Fruit fly (Drosophila melanogaster) whole organism, embryonic: ENCODE data around the gene CG42660.

Experiments
- Abd-B ChIP-seq: fragments of 200-800 bp; sonication (Bioruptor generic); optimal IDR thresholded peaks from 2 replicates; lab custom pipeline; 2018; ENCODE audit warnings: missing biosample characterization, mild to moderate bottlenecking, missing genetic modification characterization, moderate library complexity
- Adf1 ChIP-seq: fragments of 200-800 bp; sonication (Bioruptor generic); IDR thresholded peaks from 2 replicates; pipeline ENCODE4 v1.3.6; 2022; ENCODE audit warnings: missing biosample characterization, missing genetic modification characterization
- Asciz ChIP-seq: fragments of 200-800 bp; sonication (Bioruptor generic); optimal IDR thresholded peaks from 2 replicates; lab custom pipeline; 2017; ENCODE audit warnings: missing biosample characterization, mild to moderate bottlenecking, missing genetic modification characterization, missing genetic modification reagents
- CG10979 ChIP-seq: fragments of 200-800 bp; sonication (Bioruptor generic); optimal IDR thresholded peaks from 2 replicates; lab custom pipeline; 2018; ENCODE audit warnings: missing biosample characterization, mild to moderate bottlenecking, missing genetic modification characterization, moderate library complexity
- CG11085 ChIP-seq: fragments of 200-800 bp; sonication (Bioruptor generic); IDR thresholded peaks from 2 replicates; pipeline ENCODE4 v1.3.6; 2022; ENCODE audit warnings: missing biosample characterization, missing genetic modification characterization
- CG11504 ChIP-seq: fragments of 200-800 bp; sonication (Bioruptor generic); optimal IDR thresholded peaks from 3 replicates; lab custom pipeline; 2019; ENCODE audit warnings: missing biosample characterization, mild to moderate bottlenecking, missing genetic modification characterization, moderate library complexity
- CG11695 ChIP-seq: fragments of 200-800 bp; sonication (Bioruptor generic); IDR thresholded peaks from 3 replicates; pipeline ENCODE4 v1.3.6; 2022; ENCODE audit warnings: missing biosample characterization, missing genetic modification characterization
- CG12104 ChIP-seq: fragments of 200-800 bp; sonication (Bioruptor generic); optimal IDR thresholded peaks from 3 replicates; lab custom pipeline; 2016; ENCODE audit warnings: missing biosample characterization, missing genetic modification characterization
- CG12155 ChIP-seq: fragments of 200-800 bp; sonication (Bioruptor generic); optimal IDR thresholded peaks from 3 replicates; lab custom pipeline; 2016; ENCODE audit warnings: missing biosample characterization, missing genetic modification characterization
- CG12769 ChIP-seq: fragments of 200-800 bp; sonication (Bioruptor generic); optimal IDR thresholded peaks from 2 replicates; lab custom pipeline; 2019; ENCODE audit warnings: missing biosample characterization, mild to moderate bottlenecking, missing genetic modification characterization, moderate library complexity
- CG1603 ChIP-seq: fragments of 200-800 bp; sonication (Bioruptor generic); optimal IDR thresholded peaks from 2 replicates; lab custom pipeline; 2019; ENCODE audit warnings: missing biosample characterization, mild to moderate bottlenecking, missing genetic modification characterization, moderate library complexity
- CG1647 ChIP-seq: fragments of 200-800 bp; sonication (Bioruptor generic); optimal IDR thresholded peaks from 3 replicates; lab custom pipeline; 2016; ENCODE audit warnings: missing biosample characterization, missing genetic modification characterization
- CG17328 ChIP-seq: fragments of 200-800 bp; sonication (Bioruptor generic); IDR thresholded peaks from 2 replicates; pipeline ENCODE4 v1.3.6; 2022; ENCODE audit warnings: missing biosample characterization, missing genetic modification characterization
- CG18619 ChIP-seq: fragments of 200-800 bp; sonication (Bioruptor generic); optimal IDR thresholded peaks from 3 replicates; lab custom pipeline; 2017; ENCODE audit warnings: missing biosample characterization, mild to moderate bottlenecking, missing genetic modification characterization
- CG30020 ChIP-seq: fragments of 200-800 bp; optimal IDR thresholded peaks from 2 replicates; lab custom pipeline; 2019; ENCODE audit warnings: missing biosample characterization, mild to moderate bottlenecking, missing genetic modification characterization, moderate library complexity
- CG32532 ChIP-seq: fragments of 200-800 bp; sonication (Bioruptor generic); IDR thresholded peaks from 2 replicates; pipeline ENCODE4 v1.3.6; 2022; ENCODE audit warnings: missing biosample characterization, missing genetic modification characterization
- CG34224 ChIP-seq: fragments of 200-800 bp; sonication (Bioruptor generic); IDR thresholded peaks from 3 replicates; pipeline ENCODE4 v1.3.6; 2022; ENCODE audit warnings: missing biosample characterization, missing genetic modification characterization; ENCODE audit not compliant: partially characterized antibody
- CG34422 ChIP-seq: fragments of 200-800 bp; sonication (Bioruptor generic); IDR thresholded peaks from 3 replicates; pipeline ENCODE4 v1.3.6; 2022; ENCODE audit warnings: missing biosample characterization, missing genetic modification characterization
- CG3726 ChIP-seq: fragments of 200-800 bp; sonication (Bioruptor generic); IDR thresholded peaks from 3 replicates; pipeline ENCODE4, ENCODE4 v1.3.6; 2022; ENCODE audit warnings: missing biosample characterization, missing genetic modification characterization
- CG3838 ChIP-seq: fragments of 200-800 bp; sonication (Bioruptor generic); optimal IDR thresholded peaks from 3 replicates; lab custom pipeline; 2016; ENCODE audit warnings: missing biosample characterization, missing genetic modification characterization
- CG4360 ChIP-seq: fragments of 200-800 bp; sonication (Bioruptor generic); IDR thresholded peaks from 2 replicates; pipeline ENCODE4 v1.3.6; 2022; ENCODE audit warnings: missing biosample characterization, missing genetic modification characterization
- CG4424 ChIP-seq: fragments of 200-800 bp; sonication (Bioruptor generic); optimal IDR thresholded peaks from 3 replicates; lab custom pipeline; 2016; ENCODE audit warnings: missing biosample characterization, missing genetic modification characterization
- CG6791 ChIP-seq: fragments of 200-800 bp; sonication (Bioruptor generic); IDR thresholded peaks from 3 replicates; pipeline ENCODE4 v1.3.6; 2022; ENCODE audit warnings: missing biosample characterization, missing genetic modification characterization; ENCODE audit not compliant: partially characterized antibody
- CG8281 ChIP-seq: fragments of 200-800 bp; sonication (Bioruptor generic); optimal IDR thresholded peaks from 2 replicates; lab custom pipeline; 2018; ENCODE audit warnings: missing biosample characterization, mild to moderate bottlenecking, missing genetic modification characterization, moderate library complexity
- CG8478 ChIP-seq: fragments of >200 bp; optimal IDR thresholded peaks from 2 replicates; lab custom pipeline; 2018
- CoRest ChIP-seq: fragments of 200-800 bp; sonication (Bioruptor generic); optimal IDR thresholded peaks from 3 replicates; lab custom pipeline; 2018; ENCODE audit warnings: missing biosample characterization, mild to moderate bottlenecking, missing genetic modification characterization, moderate library complexity
- Dip3 ChIP-seq: fragments of 200-800 bp; sonication (Bioruptor generic); optimal IDR thresholded peaks from 3 replicates; lab custom pipeline; 2016; ENCODE audit warnings: missing biosample characterization, missing genetic modification characterization
- E2f2 ChIP-seq: fragments of 200-800 bp; sonication (Bioruptor generic); IDR thresholded peaks from 2 replicates; pipeline ENCODE4 v1.3.6; 2022; ENCODE audit warnings: missing biosample characterization, missing genetic modification characterization
- Gug ChIP-seq: fragments of 200-800 bp; sonication (Bioruptor generic); IDR thresholded peaks from 4 replicates; pipeline ENCODE4 v1.3.6; 2022; ENCODE audit warnings: missing biosample characterization, missing genetic modification characterization
- NFAT ChIP-seq: fragments of 200-800 bp; sonication (Bioruptor generic); IDR thresholded peaks from 2 replicates; pipeline ENCODE4 v1.3.6; 2022; ENCODE audit warnings: missing biosample characterization, missing genetic modification characterization
- bsh ChIP-seq, 2 experiments: fragments of 200-800 bp; sonication (Bioruptor generic); optimal IDR thresholded peaks; 2 replicates each; lab custom pipeline; 2017 to 2018; ENCODE audit warnings: mild to moderate bottlenecking in 2 of 2, missing biosample characterization in 2 of 2, missing genetic modification characterization in 2 of 2, moderate library complexity in 1 of 2
- chinmo ChIP-seq: fragments of 200-800 bp; sonication (Bioruptor generic); IDR thresholded peaks from 4 replicates; pipeline ENCODE4 v1.3.6; 2022; ENCODE audit warnings: missing biosample characterization, missing genetic modification characterization; ENCODE audit not compliant: partially characterized antibody
- crol ChIP-seq: fragments of 200-800 bp; sonication (Bioruptor generic); IDR thresholded peaks from 2 replicates; pipeline ENCODE4 v1.3.6; 2022; ENCODE audit warnings: missing biosample characterization, missing genetic modification characterization
- dmrt99B ChIP-seq: fragments of 200-800 bp; sonication (Bioruptor generic); optimal IDR thresholded peaks from 2 replicates; lab custom pipeline; 2018; ENCODE audit warnings: missing biosample characterization, mild to moderate bottlenecking, missing genetic modification characterization, moderate library complexity
- fd96Cb ChIP-seq: fragments of 200-800 bp; sonication (Bioruptor generic); optimal IDR thresholded peaks from 2 replicates; lab custom pipeline; 2018; ENCODE audit warnings: missing biosample characterization, mild to moderate bottlenecking, missing genetic modification characterization, moderate library complexity
- hb ChIP-seq: fragments of 200-800 bp; sonication (Bioruptor generic); IDR thresholded peaks from 3 replicates; pipeline ENCODE4 v1.3.6; 2022; ENCODE audit warnings: missing biosample characterization, missing genetic modification characterization; ENCODE audit not compliant: partially characterized antibody
- lab ChIP-seq: fragments of 200-800 bp; sonication (Bioruptor generic); optimal IDR thresholded peaks from 3 replicates; lab custom pipeline; 2017; ENCODE audit warnings: missing biosample characterization, missing genetic modification characterization, mild to moderate bottlenecking, moderate library complexity, missing genetic modification reagents
- lmd ChIP-seq: fragments of 200-800 bp; sonication (Bioruptor generic); IDR thresholded peaks from 2 replicates; pipeline ENCODE4 v1.3.6; 2022; ENCODE audit warnings: missing biosample characterization, missing genetic modification characterization
- luna ChIP-seq: fragments of 200-800 bp; sonication (Bioruptor generic); optimal IDR thresholded peaks from 2 replicates; lab custom pipeline; 2016; ENCODE audit warnings: missing biosample characterization, missing genetic modification characterization
- mirr ChIP-seq: fragments of 200-800 bp; sonication (Bioruptor generic); optimal IDR thresholded peaks from 3 replicates; lab custom pipeline; 2018; ENCODE audit warnings: missing biosample characterization, mild to moderate bottlenecking, missing genetic modification characterization
- nerfin-1 ChIP-seq: fragments of 200-800 bp; sonication (Bioruptor generic); optimal IDR thresholded peaks from 3 replicates; lab custom pipeline; 2019; ENCODE audit warnings: missing biosample characterization, mild to moderate bottlenecking, missing genetic modification characterization, moderate library complexity
- pan ChIP-seq, 4 experiments: fragments of >200 bp in 3 of 4; fragments of 200-800 bp in 1 of 4; sonication (Bioruptor generic) in 1 of 4; optimal IDR thresholded peaks in 3 of 4; IDR thresholded peaks in 1 of 4; 2 replicates each; pipeline versions ENCODE4 v1.3.6 to Lab custom; 2017 to 2022; ENCODE audit warnings: missing biosample characterization in 2 of 4, missing genetic modification characterization in 2 of 4, mixed read lengths in 1 of 4
- peb ChIP-seq: fragments of 200-800 bp; sonication (Bioruptor generic); IDR thresholded peaks from 2 replicates; pipeline ENCODE4 v1.3.6; 2022; ENCODE audit warnings: missing biosample characterization, missing genetic modification characterization
- rib ChIP-seq: fragments of 200-800 bp; sonication (Bioruptor generic); IDR thresholded peaks from 2 replicates; pipeline ENCODE4 v1.3.6; 2022; ENCODE audit warnings: missing biosample characterization, missing genetic modification characterization
- sens-2 ChIP-seq: fragments of 200-800 bp; sonication (Bioruptor generic); IDR thresholded peaks from 2 replicates; pipeline ENCODE4 v1.3.6; 2022; ENCODE audit warnings: missing biosample characterization, missing genetic modification characterization
- ttk ChIP-seq: fragments of 200-800 bp; sonication (Bioruptor generic); IDR thresholded peaks from 2 replicates; pipeline ENCODE4 v2.1.2; 2022; ENCODE audit warnings: missing biosample characterization, missing genetic modification characterization
- unpg ChIP-seq: fragments of 200-800 bp; sonication (Bioruptor generic); optimal IDR thresholded peaks from 3 replicates; lab custom pipeline; 2018; ENCODE audit warnings: missing biosample characterization, mild to moderate bottlenecking, missing genetic modification characterization, moderate library complexity
- vvl ChIP-seq: fragments of 200-800 bp; sonication (Bioruptor generic); IDR thresholded peaks from 2 replicates; pipeline ENCODE4 v1.3.6; 2022; ENCODE audit warnings: missing biosample characterization, missing genetic modification characterization
- zfh1 ChIP-seq: fragments of 200-800 bp; sonication (Bioruptor generic); IDR thresholded peaks from 3 replicates; pipeline ENCODE4 v1.3.6; 2022; ENCODE audit warnings: missing biosample characterization, missing genetic modification characterization

The CG42660 gene

DNA sequence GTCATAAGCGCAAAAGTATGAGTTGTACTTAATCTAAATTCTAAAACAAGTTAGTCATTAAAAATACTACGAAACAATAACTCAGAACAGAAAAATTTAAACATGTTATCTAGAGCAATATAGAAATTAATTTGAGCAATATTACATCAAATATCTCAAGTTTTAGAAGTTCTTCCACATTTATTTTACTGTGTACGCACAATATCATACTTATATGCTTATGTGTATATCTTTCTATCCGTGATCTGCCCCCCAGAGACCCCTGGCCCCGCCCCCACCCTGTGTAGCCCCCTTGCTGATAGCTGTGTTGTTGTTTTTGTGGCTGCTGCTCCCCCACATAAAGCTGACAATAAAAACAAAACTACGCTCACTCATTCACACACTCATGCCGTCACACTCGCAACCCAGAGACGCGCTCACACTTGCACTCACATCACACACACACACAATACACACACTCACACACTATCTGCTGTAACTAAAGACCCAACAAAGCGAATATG lies 31.9 kb upstream of the CG42660 start (continued):
- TF ChIP-seq vvl (GFP tag; lab: Robert Waterston, UW) (peak; percentile 37; the same call in 1 of the 2 replicates), NFAT (GFP tag; lab: Robert Waterston, UW) (peak; percentile 13; the same call in 1 of the 2 replicates), lmd (GFP tag; lab: Robert Waterston, UW) (peak; percentile 49), unpg (GFP tag; lab: Kevin White, UChicago) (peak; percentile 42), lab (peak; percentile 4), CG34422 (GFP tag; lab: Robert Waterston, UW) (0 out of 3 replicates have a peak, but pooled peaks have one; percentile 11), CG6791 (GFP tag; lab: Robert Waterston, UW) (peak; percentile 10; the same call in 1 of the 3 replicates), CG1647 (GFP tag; lab: Kevin White, UChicago) (no peak), Gug (0 out of 4 replicates have a peak, but pooled peaks have one; percentile 6), sens-2 (GFP tag; lab: Robert Waterston, UW) (no peak), ttk (GFP tag; lab: Robert Waterston, UW) (peak; percentile 49), pan (optimal IDR thresholded peaks at IDR 0.05; lab: Kevin White, UChicago) (no peak), pan (GFP tag; optimal IDR thresholded peaks at IDR 0.05 in 1 of 2, IDR thresholded peaks at IDR 0.05 in 1 of 2) (no peak), Asciz (GFP tag; lab: Kevin White, UChicago) (peak; percentile 28), CG3838 (GFP tag; lab: Kevin White, UChicago) (no peak), crol (GFP tag; lab: Robert Waterston, UW) (peak; percentile 96), CG3726 (GFP tag; lab: Robert Waterston, UW) (no peak), dmrt99B (peak; percentile 33), CG11504 (tag; lab: Kevin White, UChicago) (peak; percentile 40), nerfin-1 (tag; lab: Kevin White, UChicago) (no peak), rib (GFP tag; lab: Robert Waterston, UW) (peak; percentile 76), E2f2 (0 out of 2 replicates have a peak, but pooled peaks have one; percentile 12), fd96Cb (tag; lab: Kevin White, UChicago) (peak; percentile 2), CG12104 (GFP tag; lab: Kevin White, UChicago) (no peak), CG8478 (lab: Kevin White, UChicago) (no peak), mirr (GFP tag; lab: Kevin White, UChicago) (peak; percentile 10), CG8281 (tag; lab: Kevin White, UChicago) (peak; percentile 74), CG4360 (GFP tag; lab: Robert Waterston, UW) (peak; percentile 82), peb (GFP tag; lab: Robert Waterston, UW) (no peak), zfh1 (GFP tag; lab: Robert Waterston, UW) (no peak), chinmo (GFP tag; lab: Robert Waterston, UW) (peak; percentile 85; the same call in 2 of the 4 replicates), CoRest (tag; lab: Kevin White, UChicago) (peak; percentile 34), CG12769 (tag; lab: Kevin White, UChicago) (peak; percentile 71), CG11085 (GFP tag; lab: Robert Waterston, UW) (no peak), CG32532 (GFP tag; lab: Robert Waterston, UW) (peak; percentile 61; the same call in 1 of the 2 replicates), bsh (GFP tag; optimal IDR thresholded peaks at IDR 0.05; lab: Kevin White, UChicago) (peak; percentile 29 to 51), CG10979 (peak; percentile 59), hb (GFP tag; lab: Robert Waterston, UW) (no peak), CG18619 (GFP tag; lab: Kevin White, UChicago) (peak; percentile 9), luna (GFP tag; lab: Kevin White, UChicago) (no peak), Abd-B (no peak), CG17328 (GFP tag; lab: Robert Waterston, UW) (peak; percentile 20; the same call in 1 of the 2 replicates), CG11695 (peak; percentile 28; the same call in 1 of the 3 replicates), CG30020 (no peak), CG4424 (GFP tag; lab: Kevin White, UChicago) (peak; percentile 10), CG34224 (0 out of 3 replicates have a peak, but pooled peaks have one; percentile 15), CG12155 (GFP tag; lab: Kevin White, UChicago) (no peak), Adf1 (GFP tag; lab: Robert Waterston, UW) (peak; percentile 34; the same call in 1 of the 2 replicates), CG1603 (tag; lab: Kevin White, UChicago) (peak; percentile 30), Dip3 (no peak)
